Fruit fly (Drosophila melanogaster): ENCODE data around the gene CheA7a.

Gene CheA7a

DNA sequence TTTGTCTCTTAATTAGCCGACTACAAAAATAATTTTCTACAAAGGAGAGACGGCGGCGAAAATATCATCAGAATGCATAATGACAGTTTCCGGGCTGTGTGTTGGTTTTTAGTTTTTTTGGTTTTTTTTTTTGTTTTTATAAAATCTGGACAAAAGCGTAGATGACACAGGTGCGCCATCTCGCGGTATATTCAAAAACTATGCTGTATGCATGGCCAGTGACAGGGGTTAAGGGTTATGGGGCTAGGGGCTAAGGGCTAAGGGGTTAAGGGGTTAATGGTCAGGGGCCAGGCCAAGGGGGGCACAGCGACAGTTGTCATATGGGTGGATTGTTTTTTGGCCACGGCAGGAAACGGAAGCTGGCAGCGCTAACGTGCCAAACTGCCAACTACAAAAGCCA is 44.6 kb downstream of the CheA7a start:
- TF ChIP-seq Jra (GFP tag; optimal IDR thresholded peaks at IDR 0.05) (no peak), fru (GFP tag; optimal IDR thresholded peaks at IDR 0.05) (no peak), Rel (GFP tag; optimal IDR thresholded peaks at IDR 0.05) (no peak), Rel (tag; optimal IDR thresholded peaks at IDR 0.05) (no peak), Dif (GFP tag; optimal IDR thresholded peaks at IDR 0.05; ENCODE audit: partially characterized antibody) (no peak), tai (GFP tag; optimal IDR thresholded peaks at IDR 0.05) (no peak), Myc (optimal IDR thresholded peaks at IDR 0.05) (no peak), sv (GFP tag; optimal IDR thresholded peaks at IDR 0.05) (no peak), h (GFP tag; optimal IDR thresholded peaks at IDR 0.05) (no peak), HLH106 (tag; optimal IDR thresholded peaks at IDR 0.05) (no peak), Hnf4 (GFP tag; optimal IDR thresholded peaks at IDR 0.05) (no peak), rgr (GFP tag; optimal IDR thresholded peaks at IDR 0.05) (no peak), foxo (GFP tag; optimal IDR thresholded peaks at IDR 0.05) (no peak), Abd-B (GFP tag; optimal IDR thresholded peaks at IDR 0.05) (no peak), Vsx2 (GFP tag; optimal IDR thresholded peaks at IDR 0.05; ENCODE audit: partially characterized antibody) (no peak), sage (GFP tag; optimal IDR thresholded peaks at IDR 0.05) (no peak), dmrt93B (GFP tag; optimal IDR thresholded peaks at IDR 0.05) (no peak)

- TF ChIP-seq Dif (GFP tag; optimal IDR thresholded peaks at IDR 0.05; ENCODE audit: partially characterized antibody) = no peak
- TF ChIP-seq CG9705 (GFP tag; optimal IDR thresholded peaks at IDR 0.05) = no peak
- TF ChIP-seq woc (GFP tag; optimal IDR thresholded peaks at IDR 0.05) = no peak
- no peak for TF ChIP-seq OdsH (GFP tag; optimal IDR thresholded peaks at IDR 0.05)
- TF ChIP-seq Rel (GFP tag; optimal IDR thresholded peaks at IDR 0.05) = no peak
- no peak for TF ChIP-seq Rel (tag; optimal IDR thresholded peaks at IDR 0.05)
- TF ChIP-seq psq (GFP tag; optimal IDR thresholded peaks at IDR 0.05) = no peak
- no peak for TF ChIP-seq Vsx2 (GFP tag; optimal IDR thresholded peaks at IDR 0.05; ENCODE audit: partially characterized antibody)
- TF ChIP-seq rgr (GFP tag; optimal IDR thresholded peaks at IDR 0.05) = no peak
- TF ChIP-seq brk (GFP tag; optimal IDR thresholded peaks at IDR 0.05) = no peak
- TF ChIP-seq Sp1 (GFP tag; optimal IDR thresholded peaks at IDR 0.05) = no peak
- TF ChIP-seq jim (GFP tag; optimal IDR thresholded peaks at IDR 0.05) = no peak
- TF ChIP-seq dl (GFP tag; optimal IDR thresholded peaks at IDR 0.05; ENCODE audit: insufficient read depth in 1 of 2, partially characterized antibody in 2 of 2) = no peak
- TF ChIP-seq Abd-B (GFP tag; optimal IDR thresholded peaks at IDR 0.05) = no peak
- no peak for TF ChIP-seq tai (GFP tag; optimal IDR thresholded peaks at IDR 0.05)
- no peak for TF ChIP-seq h (GFP tag; optimal IDR thresholded peaks at IDR 0.05)
- TF ChIP-seq HLH106 (tag; optimal IDR thresholded peaks at IDR 0.05) = no peak
- TF ChIP-seq GATAd (GFP tag; optimal IDR thresholded peaks at IDR 0.05) = no peak
Observed at dm6 chrX:7424742-7425141, 46.8 kb downstream of the CheA7a start, which contains the start of gene CG15036. Gene CG15036 (minus strand): TSS chrX:7424842.

dm6 chrX:7425643-7426042 is 47.7 kb downstream of the CheA7a start, which contains the start of gene CG32726:
Gene CG32726 (minus strand): TSS chrX:7425743.
- TF ChIP-seq Hr78 (GFP tag; optimal IDR thresholded peaks at IDR 0.05) = no peak

All from whole organism, wandering third instar larva.